Worm (Caenorhabditis elegans): Measurements from ENCODE around the gene nep-25.

The nep-25 gene

DNA sequence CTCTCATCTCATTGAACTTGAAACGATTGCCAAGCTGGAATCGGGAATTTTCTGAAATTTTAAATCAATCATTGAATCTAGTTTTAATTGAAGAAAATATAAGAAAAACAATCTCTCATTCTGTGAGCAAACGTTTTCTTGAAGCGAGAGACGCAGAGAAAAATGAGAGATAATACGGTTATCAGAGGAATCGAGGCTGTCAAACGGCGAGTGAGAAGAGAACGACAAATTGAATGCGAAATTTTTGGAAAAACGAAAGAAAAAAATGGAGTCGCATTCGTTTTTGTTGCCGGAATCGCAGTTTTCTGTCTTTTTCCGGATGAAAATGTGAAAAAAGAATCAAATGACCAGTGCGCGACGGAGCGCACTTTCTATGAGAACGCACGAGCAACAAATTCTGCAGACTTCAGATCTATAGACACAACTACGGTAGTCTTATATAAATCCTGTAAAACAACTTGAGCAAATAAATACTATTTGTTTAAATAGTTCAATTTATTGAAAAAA, 31.6 kb downstream of the nep-25 start, which contains the start of gene tex-2 (continued):
- TF ChIP-seq duxl-1 (tag; optimal IDR thresholded peaks at IDR 0.05; ENCODE audit: poor library complexity) (no peak), nhr-76 (tag; optimal IDR thresholded peaks at IDR 0.05) (no peak), lin-29 (GFP tag; IDR thresholded peaks at IDR 0.05) (no peak), aly-2 (tag; optimal IDR thresholded peaks at IDR 0.05) (no peak), T26A8.4 (GFP tag; IDR thresholded peaks at IDR 0.05) (no peak), madf-5 (GFP tag; IDR thresholded peaks at IDR 0.05) (no peak), lin-39 (tag; optimal IDR thresholded peaks at IDR 0.05) (no peak), zfp-2 (tag; optimal IDR thresholded peaks at IDR 0.05) (no peak), ceh-82 (tag; optimal IDR thresholded peaks at IDR 0.05) (no peak), mep-1 (tag; optimal IDR thresholded peaks at IDR 0.05) (peak; percentile 53), daf-19 (GFP tag; conservative IDR thresholded peaks at IDR 0.05) (no peak), snpc-4 (tag; optimal IDR thresholded peaks at IDR 0.05) (no peak), tra-1 (GFP tag; IDR thresholded peaks at IDR 0.05) (peak; percentile 61; the same call in 1 of the 2 replicates), ceh-28 (tag; optimal IDR thresholded peaks at IDR 0.05) (no peak), vab-7 (GFP tag; IDR thresholded peaks at IDR 0.05) (no peak), mdl-1 (tag; optimal IDR thresholded peaks at IDR 0.05) (peak in 1 of 2 experiments; percentile 24), nhr-111 (GFP tag; optimal IDR thresholded peaks at IDR 0.05) (no peak), nhr-42 (GFP tag; IDR thresholded peaks at IDR 0.05) (no peak), daf-8 (GFP tag; IDR thresholded peaks at IDR 0.05) (no peak), dpl-1 (GFP tag; optimal IDR thresholded peaks at IDR 0.05) (peak; percentile 2), ama-1 (optimal IDR thresholded peaks at IDR 0.05) (no peak), Y48G9A.11 (GFP tag; IDR thresholded peaks at IDR 0.05) (no peak), lin-38 (GFP tag; IDR thresholded peaks at IDR 0.05) (peak; percentile 88), saeg-2 (GFP tag; IDR thresholded peaks at IDR 0.05) (no peak), egl-43 (GFP tag; IDR thresholded peaks at IDR 0.05) (no peak), hlh-30 (tag; optimal IDR thresholded peaks at IDR 0.05; ENCODE audit: insufficient read depth) (peak; percentile 19), D1046.2 (GFP tag; IDR thresholded peaks at IDR 0.05) (no peak), mdt-29 (GFP tag; IDR thresholded peaks at IDR 0.05) (no peak), nhr-41 (GFP tag; IDR thresholded peaks at IDR 0.05) (no peak), lin-13 (GFP tag; optimal IDR thresholded peaks at IDR 0.05) (peak; percentile 10), lin-15B (tag; optimal IDR thresholded peaks at IDR 0.05) (no peak)

DNA sequence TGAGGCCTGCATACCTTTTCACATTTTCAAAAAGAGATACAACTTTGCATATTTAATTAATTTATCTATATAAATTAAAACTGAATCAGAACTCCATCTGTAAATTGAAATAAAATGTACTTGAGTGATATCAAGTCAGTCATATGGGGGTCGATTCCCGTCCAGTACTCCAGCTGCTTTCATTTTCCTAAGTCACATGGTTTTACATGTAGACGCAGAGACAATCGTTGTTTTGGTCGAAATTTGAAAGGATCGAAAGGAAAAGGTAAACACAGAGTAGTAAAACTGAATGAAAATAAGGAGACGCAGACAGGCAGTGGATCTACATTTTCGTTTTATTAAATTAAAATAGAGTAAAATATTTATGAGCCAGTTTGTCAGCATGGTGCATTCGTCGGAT, 32.1 kb downstream of the nep-25 start:
- TF ChIP-seq F37D6.2 (tag; optimal IDR thresholded peaks at IDR 0.05) (no peak), skn-1 (tag; optimal IDR thresholded peaks at IDR 0.05) (no peak), ceh-44 (GFP tag; IDR thresholded peaks at IDR 0.05) (no peak), lsy-2 (tag; optimal IDR thresholded peaks at IDR 0.05) (peak in 1 of 2 experiments; percentile 11), dve-1 (tag; optimal IDR thresholded peaks at IDR 0.05; ENCODE audit: insufficient read depth) (peak; percentile 54), daf-16 (GFP tag; optimal IDR thresholded peaks at IDR 0.05) (no peak), daf-16 (tag; optimal IDR thresholded peaks at IDR 0.05) (peak; percentile 49), mes-2 (tag; optimal IDR thresholded peaks at IDR 0.05; ENCODE audit: poor library complexity, severe bottlenecking) (peak; percentile 24), aha-1 (tag) (peak; percentile 75), pha-4 (GFP tag; IDR thresholded peaks at IDR 0.05) (no peak), pha-4 (tag; optimal IDR thresholded peaks at IDR 0.05) (peak; percentile 4), mdl-1 (tag; optimal IDR thresholded peaks at IDR 0.05) (peak in 1 of 2 experiments; percentile 28), hlh-30 (tag; optimal IDR thresholded peaks at IDR 0.05; ENCODE audit: insufficient read depth) (peak; percentile 88), R02D3.7 (tag; optimal IDR thresholded peaks at IDR 0.05) (no peak), nhr-28 (tag; optimal IDR thresholded peaks at IDR 0.05) (peak; percentile 69), nhr-77 (tag; optimal IDR thresholded peaks at IDR 0.05) (peak; percentile 17), nhr-10 (tag; optimal IDR thresholded peaks at IDR 0.05) (no peak)
